Fruit fly (Drosophila melanogaster) whole organism, embryonic: ENCODE measurements around the gene Cep135.
A peak's percentile ranks its signal among the peaks of the same experiment; 100 is the strongest.

Experiments used
- Antp ChIP-seq: fragments of 200-800 bp; sonication (Bioruptor generic); optimal IDR thresholded peaks from 3 replicates; lab custom pipeline; 2016; ENCODE audit warnings: missing biosample characterization, missing genetic modification characterization
- Atf6 ChIP-seq: fragments of 200-800 bp; sonication (Bioruptor generic); IDR thresholded peaks from 2 replicates; pipeline ENCODE4 v1.3.6; 2022; ENCODE audit warnings: missing biosample characterization, missing genetic modification characterization
- Blimp-1 ChIP-seq: fragments of 200-800 bp; sonication (Bioruptor generic); optimal IDR thresholded peaks from 3 replicates; lab custom pipeline; 2018; ENCODE audit warnings: missing biosample characterization, missing genetic modification characterization, mild to moderate bottlenecking, moderate library complexity, missing genetic modification reagents
- C15 ChIP-seq: fragments of 200-800 bp; sonication (Bioruptor generic); IDR thresholded peaks from 3 replicates; pipeline ENCODE4 v1.3.6; 2022; ENCODE audit warnings: missing biosample characterization, missing genetic modification characterization
- CG10654 ChIP-seq: fragments of 200-800 bp; sonication (Bioruptor generic); optimal IDR thresholded peaks from 2 replicates; lab custom pipeline; 2016; ENCODE audit warnings: missing biosample characterization, missing genetic modification characterization
- CG11247 ChIP-seq: fragments of 200-800 bp; sonication (Bioruptor generic); IDR thresholded peaks from 2 replicates; pipeline ENCODE4 v1.3.6; 2022; ENCODE audit warnings: missing biosample characterization, missing genetic modification characterization
- CG1529 ChIP-seq: fragments of 200-800 bp; sonication (Bioruptor generic); optimal IDR thresholded peaks from 3 replicates; lab custom pipeline; 2018; ENCODE audit warnings: missing biosample characterization, missing genetic modification characterization
- CG1647 ChIP-seq: fragments of 200-800 bp; sonication (Bioruptor generic); optimal IDR thresholded peaks from 3 replicates; lab custom pipeline; 2016; ENCODE audit warnings: missing biosample characterization, missing genetic modification characterization
- CG30431 ChIP-seq: fragments of 200-800 bp; sonication (Bioruptor generic); optimal IDR thresholded peaks from 2 replicates; lab custom pipeline; 2017; ENCODE audit warnings: missing biosample characterization, missing genetic modification characterization
- CG31224 ChIP-seq: fragments of 200-800 bp; sonication (Bioruptor generic); IDR thresholded peaks from 2 replicates; pipeline ENCODE4 v1.3.6; 2022; ENCODE audit warnings: missing biosample characterization, missing genetic modification characterization
- CG31365 ChIP-seq: fragments of 200-800 bp; sonication (Bioruptor generic); optimal IDR thresholded peaks from 2 replicates; lab custom pipeline; 2018; ENCODE audit warnings: missing biosample characterization, mild to moderate bottlenecking, missing genetic modification characterization
- CG31441 ChIP-seq: fragments of 200-800 bp; sonication (Bioruptor generic); IDR thresholded peaks from 2 replicates; pipeline ENCODE4 v1.3.6; 2022; ENCODE audit warnings: missing biosample characterization, missing genetic modification characterization
- CG3407 ChIP-seq: fragments of 200-800 bp; sonication (Bioruptor generic); optimal IDR thresholded peaks from 2 replicates; lab custom pipeline; 2018; ENCODE audit warnings: missing biosample characterization, mild to moderate bottlenecking, missing genetic modification characterization
- CG43689 ChIP-seq: fragments of 200-800 bp; sonication (Bioruptor generic); IDR thresholded peaks from 2 replicates; pipeline ENCODE4 v1.3.6; 2022; ENCODE audit warnings: missing biosample characterization, missing genetic modification characterization
- CG6791 ChIP-seq: fragments of 200-800 bp; sonication (Bioruptor generic); IDR thresholded peaks from 3 replicates; pipeline ENCODE4 v1.3.6; 2022; ENCODE audit warnings: missing biosample characterization, missing genetic modification characterization; ENCODE audit not compliant: partially characterized antibody
- Chrac-16 ChIP-seq: fragments of 200-800 bp; sonication (Bioruptor generic); optimal IDR thresholded peaks from 3 replicates; lab custom pipeline; 2016; ENCODE audit warnings: missing biosample characterization, missing genetic modification characterization
- Elba2 ChIP-seq: fragments of 200-800 bp; sonication (Bioruptor generic); optimal IDR thresholded peaks from 3 replicates; lab custom pipeline; 2016; ENCODE audit warnings: missing biosample characterization, missing genetic modification characterization
- GATAe ChIP-seq: fragments of 200-800 bp; sonication (Bioruptor generic); conservative IDR thresholded peaks from 2 replicates; pipeline ENCODE4 v1.3.6; 2022; ENCODE audit warnings: missing biosample characterization, missing genetic modification characterization
- HLH54F ChIP-seq: fragments of 200-800 bp; sonication (Bioruptor generic); optimal IDR thresholded peaks from 3 replicates; lab custom pipeline; 2016; ENCODE audit warnings: missing biosample characterization, missing genetic modification characterization
- HLHmδ ChIP-seq: fragments of 200-800 bp; sonication (Bioruptor generic); optimal IDR thresholded peaks from 2 replicates; lab custom pipeline; 2018; ENCODE audit warnings: missing biosample characterization, mild to moderate bottlenecking, missing genetic modification characterization, moderate library complexity
- HmgZ ChIP-seq: fragments of 200-800 bp; sonication (Bioruptor generic); optimal IDR thresholded peaks from 2 replicates; lab custom pipeline; 2018; ENCODE audit warnings: missing biosample characterization, mild to moderate bottlenecking, missing genetic modification characterization
- Hr39 ChIP-seq: fragments of >200 bp; optimal IDR thresholded peaks from 2 replicates; lab custom pipeline; 2017
- Hr78 ChIP-seq, 2 experiments: fragments of 200-800 bp in 1 of 2; fragments of >200 bp in 1 of 2; sonication (Bioruptor generic) in 1 of 2; optimal IDR thresholded peaks; 2 replicates each; lab custom pipeline; 2017 to 2019; ENCODE audit warnings: missing biosample characterization in 2 of 2, missing genetic modification characterization in 2 of 2, mild to moderate bottlenecking in 1 of 2, moderate library complexity in 1 of 2
- Lpt ChIP-seq: fragments of >200 bp; optimal IDR thresholded peaks from 2 replicates; lab custom pipeline; 2018; ENCODE audit warnings: missing biosample characterization, missing genetic modification characterization
- Mad ChIP-seq: fragments of 200-800 bp; sonication (Bioruptor generic); optimal IDR thresholded peaks from 2 replicates; lab custom pipeline; 2016; ENCODE audit warnings: missing biosample characterization, missing genetic modification characterization
- Mrtf ChIP-seq: fragments of 200-800 bp; sonication (Bioruptor generic); IDR thresholded peaks from 3 replicates; pipeline ENCODE4 v1.3.6; 2022; ENCODE audit warnings: missing biosample characterization, missing genetic modification characterization
- Optix ChIP-seq: fragments of 200-800 bp; sonication (Bioruptor generic); IDR thresholded peaks from 3 replicates; pipeline ENCODE4 v1.3.6; 2022; ENCODE audit warnings: missing biosample characterization, missing genetic modification characterization
- ac ChIP-seq: fragments of 200-800 bp; sonication (Bioruptor generic); optimal IDR thresholded peaks from 3 replicates; lab custom pipeline; 2017; ENCODE audit warnings: missing biosample characterization, mild to moderate bottlenecking, missing genetic modification characterization
- bigmax ChIP-seq: fragments of 200-800 bp; sonication (Bioruptor generic); optimal IDR thresholded peaks from 2 replicates; lab custom pipeline; 2018; ENCODE audit warnings: missing biosample characterization, mild to moderate bottlenecking, missing genetic modification characterization
- bowl ChIP-seq: fragments of 200-800 bp; sonication (Bioruptor generic); IDR thresholded peaks from 2 replicates; pipeline ENCODE4 v1.3.6; 2022; ENCODE audit warnings: missing biosample characterization, missing genetic modification characterization
- chn ChIP-seq: fragments of 200-800 bp; sonication (Bioruptor generic); optimal IDR thresholded peaks from 2 replicates; lab custom pipeline; 2016; ENCODE audit warnings: missing biosample characterization, missing genetic modification characterization
- ci ChIP-seq: fragments of 200-800 bp; sonication (Bioruptor generic); IDR thresholded peaks from 3 replicates; pipeline ENCODE4 v1.3.6; 2022; ENCODE audit warnings: missing biosample characterization, missing genetic modification characterization
- cwo ChIP-seq: fragments of 200-800 bp; sonication (Bioruptor generic); optimal IDR thresholded peaks from 3 replicates; lab custom pipeline; 2017; ENCODE audit warnings: missing biosample characterization, missing genetic modification characterization, mild to moderate bottlenecking, moderate library complexity, missing genetic modification reagents
- dimm ChIP-seq: fragments of 200-800 bp; sonication (Bioruptor generic); IDR thresholded peaks from 2 replicates; pipeline ENCODE4 v1.3.6; 2022; ENCODE audit warnings: missing biosample characterization, missing genetic modification characterization
- dmrt11E ChIP-seq: fragments of 200-800 bp; sonication (Bioruptor generic); optimal IDR thresholded peaks from 3 replicates; lab custom pipeline; 2018; ENCODE audit warnings: missing biosample characterization, mild to moderate bottlenecking, missing genetic modification characterization, moderate library complexity
- emc ChIP-seq: fragments of 200-800 bp; sonication (Bioruptor generic); optimal IDR thresholded peaks from 2 replicates; lab custom pipeline; 2016; ENCODE audit warnings: missing biosample characterization, missing genetic modification characterization
- exex ChIP-seq: fragments of 200-800 bp; sonication (Bioruptor generic); optimal IDR thresholded peaks from 4 replicates; lab custom pipeline; 2018; ENCODE audit warnings: missing biosample characterization, mild to moderate bottlenecking, missing genetic modification characterization, moderate library complexity
- fd102C ChIP-seq: fragments of 200-800 bp; sonication (Bioruptor generic); optimal IDR thresholded peaks from 2 replicates; lab custom pipeline; 2018; ENCODE audit warnings: missing biosample characterization, mild to moderate bottlenecking, missing genetic modification characterization, moderate library complexity
- ftz-f1 ChIP-seq: fragments of 200-800 bp; sonication (Bioruptor generic); optimal IDR thresholded peaks from 2 replicates; lab custom pipeline; 2016; ENCODE audit warnings: missing biosample characterization, missing genetic modification characterization
- gfzf ChIP-seq: fragments of 200-800 bp; sonication (Bioruptor generic); optimal IDR thresholded peaks from 2 replicates; lab custom pipeline; 2016; ENCODE audit warnings: missing biosample characterization, mild to moderate bottlenecking, missing genetic modification characterization, moderate library complexity
- hkb ChIP-seq, 2 experiments: fragments of 200-800 bp in 1 of 2; fragments of >200 bp in 1 of 2; sonication (Bioruptor generic) in 1 of 2; IDR thresholded peaks in 1 of 2; optimal IDR thresholded peaks in 1 of 2; 2 replicates each; pipeline versions ENCODE4 v1.3.6 to Lab custom; 2017 to 2022; ENCODE audit warnings: missing biosample characterization in 1 of 2, missing genetic modification characterization in 1 of 2
- maf-S ChIP-seq: fragments of 200-800 bp; sonication (Bioruptor generic); optimal IDR thresholded peaks from 2 replicates; lab custom pipeline; 2016; ENCODE audit warnings: missing biosample characterization, missing genetic modification characterization
- pan ChIP-seq, 4 experiments: fragments of >200 bp in 3 of 4; fragments of 200-800 bp in 1 of 4; sonication (Bioruptor generic) in 1 of 4; optimal IDR thresholded peaks in 3 of 4; IDR thresholded peaks in 1 of 4; 2 replicates each; pipeline versions ENCODE4 v1.3.6 to Lab custom; 2017 to 2022; ENCODE audit warnings: missing biosample characterization in 2 of 4, missing genetic modification characterization in 2 of 4, mixed read lengths in 1 of 4
- repo ChIP-seq: fragments of 200-800 bp; sonication (Bioruptor generic); optimal IDR thresholded peaks from 2 replicates; lab custom pipeline; 2016; ENCODE audit warnings: missing biosample characterization, missing genetic modification characterization
- sima ChIP-seq: fragments of 200-800 bp; sonication (Bioruptor generic); optimal IDR thresholded peaks from 2 replicates; lab custom pipeline; 2016; ENCODE audit warnings: missing biosample characterization, missing genetic modification characterization
- sna ChIP-seq: fragments of 200-800 bp; sonication (Bioruptor generic); IDR thresholded peaks from 2 replicates; pipeline ENCODE4 v1.3.6; 2022; ENCODE audit warnings: missing biosample characterization, missing genetic modification characterization; ENCODE audit not compliant: partially characterized antibody
- sqz ChIP-seq: fragments of 200-800 bp; sonication (Bioruptor generic); optimal IDR thresholded peaks from 3 replicates; lab custom pipeline; 2018; ENCODE audit warnings: missing biosample characterization, mild to moderate bottlenecking, missing genetic modification characterization
- tap ChIP-seq: fragments of 200-800 bp; optimal IDR thresholded peaks from 3 replicates; lab custom pipeline; 2019; ENCODE audit warnings: missing biosample characterization, mild to moderate bottlenecking, missing genetic modification characterization, moderate library complexity
- tll ChIP-seq, 2 experiments: fragments of 200-800 bp in 1 of 2; fragments of >200 bp in 1 of 2; sonication (Bioruptor generic) in 1 of 2; optimal IDR thresholded peaks; 2 replicates each; lab custom pipeline; 2017 to 2019; ENCODE audit warnings: missing biosample characterization in 2 of 2, missing genetic modification characterization in 2 of 2, mild to moderate bottlenecking in 1 of 2, moderate library complexity in 1 of 2
- twi ChIP-seq: fragments of 200-800 bp; optimal IDR thresholded peaks from 2 replicates; lab custom pipeline; 2019; ENCODE audit warnings: missing biosample characterization, mild to moderate bottlenecking, missing genetic modification characterization, moderate library complexity
- usp ChIP-seq: fragments of >200 bp; optimal IDR thresholded peaks from 2 replicates; lab custom pipeline; 2017; ENCODE audit warnings: missing biosample characterization, missing genetic modification characterization
- vvl ChIP-seq: fragments of 200-800 bp; sonication (Bioruptor generic); IDR thresholded peaks from 2 replicates; pipeline ENCODE4 v1.3.6; 2022; ENCODE audit warnings: missing biosample characterization, missing genetic modification characterization

The Cep135 gene

DNA sequence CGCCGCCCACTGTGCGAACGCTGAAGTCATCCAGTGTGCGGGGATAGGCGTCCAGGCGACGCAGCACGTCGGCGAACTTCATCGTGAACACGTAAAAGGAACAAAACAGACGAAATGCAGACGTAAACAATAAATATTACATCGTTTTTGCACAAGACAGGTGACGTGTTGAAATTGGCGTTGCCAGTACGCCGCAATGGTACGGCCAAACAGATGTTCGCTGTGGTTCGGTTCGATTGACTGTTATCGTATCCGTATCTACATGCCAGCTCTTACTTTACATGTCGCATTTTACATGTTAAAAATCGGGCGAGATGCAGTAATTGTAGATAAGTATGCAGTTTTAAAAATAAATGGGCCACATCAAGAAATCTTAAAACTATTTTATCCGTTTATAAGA, 46.9 kb downstream of the Cep135 start, which contains the start of gene CG7011 (continued):
- TF ChIP-seq CG6791 (GFP tag; lab: Robert Waterston, UW), result peak; percentile 65
- no peak for TF ChIP-seq Blimp-1
- TF ChIP-seq CG3407, result no peak
- no peak for TF ChIP-seq tap (tag; lab: Kevin White, UChicago)
- no peak for TF ChIP-seq chn (GFP tag; lab: Kevin White, UChicago)
- no peak for TF ChIP-seq maf-S (GFP tag; lab: Kevin White, UChicago)
- no peak for TF ChIP-seq Chrac-16
- TF ChIP-seq Lpt (GFP tag; lab: Kevin White, UChicago), result no peak
- TF ChIP-seq Antp, result no peak
- no peak for TF ChIP-seq cwo (GFP tag; lab: Kevin White, UChicago)
- no peak for TF ChIP-seq bigmax (GFP tag; lab: Kevin White, UChicago)
- no peak for TF ChIP-seq tll (GFP tag; optimal IDR thresholded peaks at IDR 0.05; lab: Kevin White, UChicago)
- no peak for TF ChIP-seq dimm (GFP tag; lab: Robert Waterston, UW)
- TF ChIP-seq Hr78 (GFP tag; optimal IDR thresholded peaks at IDR 0.05; lab: Kevin White, UChicago), result no peak
- no peak for TF ChIP-seq emc (GFP tag; lab: Kevin White, UChicago)
- TF ChIP-seq CG43689 (GFP tag; lab: Robert Waterston, UW), result no peak
- no peak for TF ChIP-seq dmrt11E (tag; lab: Kevin White, UChicago)
- no peak for TF ChIP-seq HLH54F (GFP tag; lab: Kevin White, UChicago)
- TF ChIP-seq ac, result no peak
- TF ChIP-seq HmgZ (tag; lab: Kevin White, UChicago), result peak; percentile 30
- no peak for TF ChIP-seq CG30431 (GFP tag; lab: Kevin White, UChicago)
- no peak for TF ChIP-seq CG31441 (GFP tag; lab: Robert Waterston, UW)
- TF ChIP-seq C15, result no peak
- no peak for TF ChIP-seq ci (GFP tag; lab: Robert Waterston, UW)
- no peak for TF ChIP-seq fd102C (GFP tag; lab: Kevin White, UChicago)
- TF ChIP-seq CG1647 (GFP tag; lab: Kevin White, UChicago), result no peak
- TF ChIP-seq Optix, result no peak
- TF ChIP-seq vvl (GFP tag; lab: Robert Waterston, UW), result no peak
- TF ChIP-seq Mad (GFP tag; lab: Kevin White, UChicago), result no peak
- no peak for TF ChIP-seq sima (GFP tag; lab: Kevin White, UChicago)
- TF ChIP-seq CG11247 (GFP tag; lab: Robert Waterston, UW), result no peak
- peak; percentile 6 for TF ChIP-seq twi (tag; lab: Kevin White, UChicago)
- TF ChIP-seq pan (optimal IDR thresholded peaks at IDR 0.05; lab: Kevin White, UChicago), result no peak
- TF ChIP-seq pan (GFP tag; optimal IDR thresholded peaks at IDR 0.05 in 1 of 2, IDR thresholded peaks at IDR 0.05 in 1 of 2), result no peak
- TF ChIP-seq Atf6 (GFP tag; lab: Robert Waterston, UW), result no peak
- no peak for TF ChIP-seq Hr39
- TF ChIP-seq ftz-f1 (GFP tag; lab: Kevin White, UChicago), result no peak
- TF ChIP-seq gfzf, result peak; percentile 14
- no peak for TF ChIP-seq Mrtf (GFP tag; lab: Robert Waterston, UW)
- TF ChIP-seq Elba2 (GFP tag; lab: Kevin White, UChicago), result no peak
- TF ChIP-seq usp (GFP tag; lab: Kevin White, UChicago), result no peak
- no peak for TF ChIP-seq hkb (optimal IDR thresholded peaks at IDR 0.05; lab: Kevin White, UChicago)
- TF ChIP-seq hkb (GFP tag; IDR thresholded peaks at IDR 0.05; lab: Robert Waterston, UW), result no peak
- peak; percentile 47 for TF ChIP-seq sna (GFP tag; lab: Robert Waterston, UW)
- TF ChIP-seq repo (GFP tag; lab: Kevin White, UChicago), result no peak
- TF ChIP-seq CG31224, result no peak
- TF ChIP-seq CG1529 (GFP tag; lab: Kevin White, UChicago), result no peak
- no peak for TF ChIP-seq CG31365 (tag; lab: Kevin White, UChicago)
- TF ChIP-seq bowl (GFP tag; lab: Robert Waterston, UW), result no peak
- no peak for TF ChIP-seq exex (tag; lab: Kevin White, UChicago)
- no peak for TF ChIP-seq sqz (GFP tag; lab: Kevin White, UChicago)
- no peak for TF ChIP-seq CG10654 (GFP tag; lab: Kevin White, UChicago)
- no peak for TF ChIP-seq GATAe
- TF ChIP-seq HLHmδ (GFP tag; lab: Kevin White, UChicago), result no peak
